Worm (Caenorhabditis elegans): ENCODE measurements around the gene ver-1.
A peak's percentile ranks its signal among the peaks of the same experiment; 100 is the strongest.

Gene ver-1

DNA sequence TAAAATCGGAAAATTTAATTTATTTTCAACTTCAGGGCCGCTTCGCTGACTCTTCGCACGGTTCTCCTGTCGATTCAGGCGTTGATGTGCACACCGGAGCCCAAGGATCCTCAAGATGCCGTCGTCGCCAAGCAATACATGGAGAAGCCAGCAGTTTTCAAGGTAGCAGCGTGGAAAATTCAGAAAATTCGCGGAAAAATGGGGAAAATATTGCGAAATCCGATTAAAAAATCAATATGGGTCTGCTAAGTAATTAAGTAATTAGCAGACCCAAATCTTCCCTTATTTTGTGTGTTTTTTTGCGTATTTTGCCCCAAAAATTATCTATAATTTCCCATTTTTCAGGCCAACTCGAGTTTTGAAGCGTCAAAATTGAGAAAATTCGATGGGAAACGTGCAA lies 32.7 kb downstream of the ver-1 start:
- no peak for TF ChIP-seq F16B12.6 (tag; optimal IDR thresholded peaks at IDR 0.05)
- no peak for TF ChIP-seq nhr-237 (tag; optimal IDR thresholded peaks at IDR 0.05)

- TF ChIP-seq nhr-71 (tag; optimal IDR thresholded peaks at IDR 0.05) = no peak
- TF ChIP-seq dpl-1 (GFP tag; optimal IDR thresholded peaks at IDR 0.05) = no peak
Measured at ce11 chrIII:190686-191085, 34.1 kb downstream of the ver-1 start, which contains the start of gene cox-17. cox-17 (plus strand) TSS chrIII:190986.

- TF ChIP-seq efl-1 (optimal IDR thresholded peaks at IDR 0.05) (no peak), efl-1 (GFP tag; optimal IDR thresholded peaks at IDR 0.05 in 1 of 2) (no peak), elt-2 (tag; optimal IDR thresholded peaks at IDR 0.05) (no peak), egl-27 (tag; optimal IDR thresholded peaks at IDR 0.05) (no peak), hpl-2 (GFP tag; optimal IDR thresholded peaks at IDR 0.05) (no peak), fkh-10 (GFP tag; optimal IDR thresholded peaks at IDR 0.05) (no peak), tbx-2 (tag; optimal IDR thresholded peaks at IDR 0.05) (no peak), nhr-71 (tag; optimal IDR thresholded peaks at IDR 0.05) (no peak)
Measured at ce11 chrIII:191803-192202, 35.2 kb downstream of the ver-1 start, which contains the start of gene sec-20. sec-20 (plus strand) TSS chrIII:192103.

ce11 chrIII:194160-194559 lies 37.5 kb downstream of the ver-1 start, which contains the start of gene F40G9.17:
F40G9.17 (plus strand) TSS chrIII:194460.
- TF ChIP-seq nhr-85 (tag) = peak; percentile 10
- no peak for TF ChIP-seq fkh-8 (tag; optimal IDR thresholded peaks at IDR 0.05)

ce11 chrIII:203953-204352 lies 47.3 kb downstream of the ver-1 start:
- no peak for TF ChIP-seq efl-1 (optimal IDR thresholded peaks at IDR 0.05)
- TF ChIP-seq efl-1 (GFP tag; optimal IDR thresholded peaks at IDR 0.05 in 1 of 2) = peak in 1 of 2 experiments; percentile 67
- no peak for TF ChIP-seq tlp-1 (tag; optimal IDR thresholded peaks at IDR 0.05)
- no peak for TF ChIP-seq isw-1 (GFP tag; IDR thresholded peaks at IDR 0.05)

ce11 chrIII:207023-207422 lies 50.4 kb downstream of the ver-1 start, which contains the start of gene W10C4.1:
W10C4.1 (minus strand) TSS chrIII:207123.
- TF ChIP-seq nhr-85 (tag) (peak; percentile 36), sup-37 (GFP tag; optimal IDR thresholded peaks at IDR 0.05) (no peak)

- TF ChIP-seq fkh-10 (GFP tag; optimal IDR thresholded peaks at IDR 0.05) (peak; percentile 59), aha-1 (tag; optimal IDR thresholded peaks at IDR 0.05) (no peak)
Measured at ce11 chrIII:208793-209694, 52.4 kb downstream of the ver-1 start.

DNA sequence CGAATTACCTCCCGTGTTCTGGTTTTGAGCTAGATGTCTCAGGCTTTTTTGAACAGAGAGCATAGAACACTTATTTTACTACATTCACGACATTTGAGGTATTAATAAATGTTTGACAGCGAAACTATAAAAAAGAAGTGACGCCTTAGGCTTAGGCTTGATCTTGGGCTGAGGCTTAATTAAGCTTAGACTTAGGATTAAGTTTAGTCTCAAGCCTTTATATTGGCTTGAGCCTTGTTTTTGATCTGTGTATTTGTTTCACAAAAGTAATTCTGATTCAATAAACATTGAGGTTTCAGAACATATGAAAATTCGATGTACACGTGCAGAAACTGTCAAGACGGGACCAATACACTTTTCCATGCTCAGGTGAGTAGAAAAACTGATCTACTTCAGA lies 53.1 kb downstream of the ver-1 start, which contains the start of gene klp-20:
Gene klp-20, plus strand, starts transcription at position 298 of the 397 bp plus-strand sequence.
- TF ChIP-seq C16A3.4 (tag; optimal IDR thresholded peaks at IDR 0.05) (no peak), efl-3 (GFP tag; optimal IDR thresholded peaks at IDR 0.05) (no peak), nhr-90 (tag; optimal IDR thresholded peaks at IDR 0.05; ENCODE audit: poor library complexity) (no peak), xbp-1 (tag; optimal IDR thresholded peaks at IDR 0.05) (no peak), fos-1 (tag; optimal IDR thresholded peaks at IDR 0.05) (no peak), blmp-1 (tag; optimal IDR thresholded peaks at IDR 0.05) (no peak), mdl-1 (tag; optimal IDR thresholded peaks at IDR 0.05) (no peak), sox-4 (tag; optimal IDR thresholded peaks at IDR 0.05) (no peak), mep-1 (tag; optimal IDR thresholded peaks at IDR 0.05) (no peak), ceh-63 (GFP tag; optimal IDR thresholded peaks at IDR 0.05) (no peak), nhr-76 (tag; optimal IDR thresholded peaks at IDR 0.05) (no peak), fkh-4 (tag; optimal IDR thresholded peaks at IDR 0.05; ENCODE audit: borderline replicate concordance) (no peak), ceh-8 (GFP tag; optimal IDR thresholded peaks at IDR 0.05) (no peak), nhr-85 (tag) (no peak), unc-62 (GFP tag; optimal IDR thresholded peaks at IDR 0.05) (no peak), mab-9 (GFP tag; IDR thresholded peaks at IDR 0.05) (no peak), C04F5.9 (tag; optimal IDR thresholded peaks at IDR 0.05) (no peak), Y116A8C.19 (tag; optimal IDR thresholded peaks at IDR 0.05; ENCODE audit: borderline replicate concordance) (no peak)
